Fruit fly (Drosophila melanogaster) whole organism, pupa: ENCODE measurements around the gene CG14423.

Source experiments
- CG12605 ChIP-seq: fragments of 200-800 bp; sonication (Bioruptor generic); IDR thresholded peaks from 2 replicates; pipeline ENCODE4 v1.3.6; 2022; ENCODE audit warnings: missing biosample characterization, missing genetic modification characterization
- CG13204 ChIP-seq: fragments of 200-800 bp; sonication (Bioruptor generic); optimal IDR thresholded peaks from 2 replicates; lab custom pipeline; 2018; ENCODE audit warnings: missing biosample characterization, mild to moderate bottlenecking, missing genetic modification characterization, moderate library complexity
- CG17806 ChIP-seq: fragments of 200-800 bp; sonication (Bioruptor generic); optimal IDR thresholded peaks from 2 replicates; lab custom pipeline; 2018; ENCODE audit warnings: missing biosample characterization, mild to moderate bottlenecking, missing genetic modification characterization, moderate library complexity
- CG34367 ChIP-seq: fragments of 200-800 bp; sonication (Bioruptor generic); optimal IDR thresholded peaks from 2 replicates; lab custom pipeline; 2018; ENCODE audit warnings: missing biosample characterization, mild to moderate bottlenecking, missing genetic modification characterization
- CG8159 ChIP-seq: fragments of 200-800 bp; sonication (Bioruptor generic); optimal IDR thresholded peaks from 3 replicates; lab custom pipeline; 2018; ENCODE audit warnings: missing biosample characterization, mild to moderate bottlenecking, missing genetic modification characterization, moderate library complexity
- CG8301 ChIP-seq: fragments of 200-800 bp; sonication (Bioruptor generic); optimal IDR thresholded peaks from 2 replicates; lab custom pipeline; 2018; ENCODE audit warnings: missing biosample characterization, mild to moderate bottlenecking, missing genetic modification characterization
- CG9948 ChIP-seq: fragments of 200-800 bp; sonication (Bioruptor generic); optimal IDR thresholded peaks from 2 replicates; lab custom pipeline; 2018; ENCODE audit warnings: missing biosample characterization, mild to moderate bottlenecking, missing genetic modification characterization, moderate library complexity
- EcR ChIP-seq: fragments of 200-800 bp; sonication (Bioruptor generic); optimal IDR thresholded peaks from 3 replicates; lab custom pipeline; 2019; ENCODE audit warnings: missing biosample characterization, missing genetic modification characterization, mild to moderate bottlenecking, moderate library complexity, missing genetic modification reagents
- Ets98B ChIP-seq: fragments of 200-800 bp; sonication (Bioruptor generic); IDR thresholded peaks from 2 replicates; pipeline ENCODE4 v1.3.6; 2022; ENCODE audit warnings: missing biosample characterization, missing genetic modification characterization
- Pif1A ChIP-seq: fragments of 200-800 bp; sonication (Bioruptor generic); optimal IDR thresholded peaks from 3 replicates; lab custom pipeline; 2016; ENCODE audit warnings: missing biosample characterization, missing genetic modification characterization
- Pif1B ChIP-seq: fragments of 200-800 bp; sonication (Bioruptor generic); optimal IDR thresholded peaks from 3 replicates; lab custom pipeline; 2016; ENCODE audit warnings: missing biosample characterization, missing genetic modification characterization
- Snoo ChIP-seq: fragments of 200-800 bp; sonication (Bioruptor generic); optimal IDR thresholded peaks from 3 replicates; lab custom pipeline; 2017; ENCODE audit warnings: missing biosample characterization, mild to moderate bottlenecking, missing genetic modification characterization, inconsistent platforms
- fd96Ca ChIP-seq: fragments of 200-800 bp; sonication (Bioruptor generic); IDR thresholded peaks from 3 replicates; pipeline ENCODE4 v1.3.6; 2022; ENCODE audit warnings: missing biosample characterization, missing genetic modification characterization
- rn ChIP-seq: fragments of 200-800 bp; sonication (Bioruptor generic); IDR thresholded peaks from 2 replicates; pipeline ENCODE4 v1.3.6; 2022; ENCODE audit warnings: missing biosample characterization, missing genetic modification characterization

dm6 chrX:2941108-2941507, 4.1 kb upstream of the CG14423 start, which contains the start of gene CG14421:
- TF ChIP-seq CG9948 (tag; lab: Kevin White, UChicago) (no peak), Snoo (tag; lab: Kevin White, UChicago) (no peak), CG13204 (GFP tag; lab: Kevin White, UChicago) (no peak), rn (no peak), CG34367 (tag; lab: Kevin White, UChicago) (no peak), Ets98B (GFP tag; lab: Robert Waterston, UW) (no peak), CG17806 (no peak), fd96Ca (GFP tag; lab: Robert Waterston, UW) (no peak), CG8159 (no peak), Pif1A (GFP tag; lab: Kevin White, UChicago) (no peak), Pif1B (no peak), CG12605 (GFP tag; lab: Robert Waterston, UW) (no peak), EcR (GFP tag; lab: Kevin White, UChicago) (no peak), CG8301 (tag; lab: Kevin White, UChicago) (no peak)
